Fruit fly (Drosophila melanogaster) whole organism, embryonic: Measurements from ENCODE around the gene CG34348.

Experiments
- ATbp ChIP-seq: fragments of 200-800 bp; sonication (Bioruptor generic); optimal IDR thresholded peaks from 2 replicates; lab custom pipeline; 2017; ENCODE audit warnings: missing biosample characterization, mild to moderate bottlenecking, missing genetic modification characterization, missing genetic modification reagents
- Abd-B ChIP-seq: fragments of 200-800 bp; sonication (Bioruptor generic); optimal IDR thresholded peaks from 2 replicates; lab custom pipeline; 2018; ENCODE audit warnings: missing biosample characterization, mild to moderate bottlenecking, missing genetic modification characterization, moderate library complexity
- Atf6 ChIP-seq: fragments of 200-800 bp; sonication (Bioruptor generic); IDR thresholded peaks from 2 replicates; pipeline ENCODE4 v1.3.6; 2022; ENCODE audit warnings: missing biosample characterization, missing genetic modification characterization
- BEAF-32 ChIP-seq: fragments of 200-800 bp; sonication (Bioruptor generic); optimal IDR thresholded peaks from 3 replicates; lab custom pipeline; 2017; ENCODE audit warnings: missing biosample characterization, missing genetic modification characterization, mild to moderate bottlenecking, moderate library complexity, missing genetic modification reagents
- CG10147 ChIP-seq: fragments of 200-800 bp; sonication (Bioruptor generic); optimal IDR thresholded peaks from 2 replicates; lab custom pipeline; 2019; ENCODE audit warnings: missing biosample characterization, mild to moderate bottlenecking, missing genetic modification characterization, moderate library complexity
- CG10321 ChIP-seq: fragments of 200-800 bp; sonication (Bioruptor generic); IDR thresholded peaks from 2 replicates; pipeline ENCODE4 v1.3.6; 2022; ENCODE audit warnings: missing biosample characterization, missing genetic modification characterization
- CG11504 ChIP-seq: fragments of 200-800 bp; sonication (Bioruptor generic); optimal IDR thresholded peaks from 3 replicates; lab custom pipeline; 2019; ENCODE audit warnings: missing biosample characterization, mild to moderate bottlenecking, missing genetic modification characterization, moderate library complexity
- CG11723 ChIP-seq: fragments of 200-800 bp; sonication (Bioruptor generic); optimal IDR thresholded peaks from 2 replicates; lab custom pipeline; 2017; ENCODE audit warnings: missing biosample characterization, mild to moderate bottlenecking, missing genetic modification characterization
- CG12942 ChIP-seq: fragments of 200-800 bp; sonication (Bioruptor generic); optimal IDR thresholded peaks from 3 replicates; lab custom pipeline; 2016; ENCODE audit warnings: missing biosample characterization, missing genetic modification characterization
- CG13123 ChIP-seq: fragments of 200-800 bp; sonication (Bioruptor generic); optimal IDR thresholded peaks from 2 replicates; lab custom pipeline; 2016; ENCODE audit warnings: missing biosample characterization, missing genetic modification characterization
- CG15696 ChIP-seq: fragments of 200-800 bp; sonication (Bioruptor generic); optimal IDR thresholded peaks from 2 replicates; lab custom pipeline; 2019; ENCODE audit warnings: missing biosample characterization, mild to moderate bottlenecking, missing genetic modification characterization, moderate library complexity
- CG17829 ChIP-seq: fragments of 200-800 bp; optimal IDR thresholded peaks from 2 replicates; lab custom pipeline; 2019; ENCODE audit warnings: missing biosample characterization, mild to moderate bottlenecking, missing genetic modification characterization, moderate library complexity
- CG18262 ChIP-seq: fragments of 200-800 bp; optimal IDR thresholded peaks from 3 replicates; lab custom pipeline; 2019; ENCODE audit warnings: missing biosample characterization, mild to moderate bottlenecking, missing genetic modification characterization, moderate library complexity
- CG18599 ChIP-seq: fragments of 200-800 bp; sonication (Bioruptor generic); optimal IDR thresholded peaks from 3 replicates; lab custom pipeline; 2017; ENCODE audit warnings: missing biosample characterization, missing genetic modification characterization, mild to moderate bottlenecking, moderate library complexity, missing genetic modification reagents
- CG2199 ChIP-seq: fragments of 200-800 bp; sonication (Bioruptor generic); IDR thresholded peaks from 3 replicates; pipeline ENCODE4 v1.3.6; 2022; ENCODE audit warnings: missing biosample characterization, missing genetic modification characterization
- CG2889 ChIP-seq: fragments of 200-800 bp; sonication (Bioruptor generic); IDR thresholded peaks from 3 replicates; pipeline ENCODE4 v1.3.6; 2022; ENCODE audit warnings: missing biosample characterization, missing genetic modification characterization
- CG32772 ChIP-seq: fragments of 200-800 bp; sonication (Bioruptor generic); IDR thresholded peaks from 2 replicates; pipeline ENCODE4 v1.3.6; 2022; ENCODE audit warnings: missing biosample characterization, missing genetic modification characterization
- CG3995 ChIP-seq: fragments of 200-800 bp; sonication (Bioruptor generic); optimal IDR thresholded peaks from 3 replicates; lab custom pipeline; 2016; ENCODE audit warnings: missing biosample characterization, missing genetic modification characterization
- CG4854 ChIP-seq: fragments of 200-800 bp; sonication (Bioruptor generic); optimal IDR thresholded peaks from 2 replicates; lab custom pipeline; 2016; ENCODE audit warnings: missing biosample characterization, missing genetic modification characterization, inconsistent platforms
- CG7786 ChIP-seq: fragments of 200-800 bp; sonication (Bioruptor generic); optimal IDR thresholded peaks from 2 replicates; lab custom pipeline; 2016; ENCODE audit warnings: missing biosample characterization, missing genetic modification characterization
- CG9215 ChIP-seq: fragments of 200-800 bp; sonication (Bioruptor generic); IDR thresholded peaks from 2 replicates; pipeline ENCODE4 v1.3.6; 2022; ENCODE audit warnings: missing biosample characterization, missing genetic modification characterization
- CTCF ChIP-seq: fragments of 200-800 bp; sonication (Bioruptor generic); optimal IDR thresholded peaks from 2 replicates; lab custom pipeline; 2017; ENCODE audit warnings: missing biosample characterization, mild to moderate bottlenecking, missing genetic modification characterization, moderate library complexity
- Fer2 ChIP-seq: fragments of 200-800 bp; sonication (Bioruptor generic); optimal IDR thresholded peaks from 2 replicates; lab custom pipeline; 2018; ENCODE audit warnings: missing biosample characterization, mild to moderate bottlenecking, missing genetic modification characterization, moderate library complexity
- Hr39 ChIP-seq: fragments of >200 bp; optimal IDR thresholded peaks from 2 replicates; lab custom pipeline; 2017
- Hr51 ChIP-seq, 2 experiments: fragments of 200-800 bp; sonication (Bioruptor generic); optimal IDR thresholded peaks; 2 replicates in 1 of 2; 3 replicates in 1 of 2; lab custom pipeline; 2016 to 2018; ENCODE audit warnings: missing biosample characterization in 2 of 2, missing genetic modification characterization in 2 of 2, mild to moderate bottlenecking in 1 of 2, moderate library complexity in 1 of 2
- Hr78 ChIP-seq, 2 experiments: fragments of 200-800 bp in 1 of 2; fragments of >200 bp in 1 of 2; sonication (Bioruptor generic) in 1 of 2; optimal IDR thresholded peaks; 2 replicates each; lab custom pipeline; 2017 to 2019; ENCODE audit warnings: missing biosample characterization in 2 of 2, missing genetic modification characterization in 2 of 2, mild to moderate bottlenecking in 1 of 2, moderate library complexity in 1 of 2
- Lhr ChIP-seq: fragments of 200-800 bp; sonication (Bioruptor generic); optimal IDR thresholded peaks from 3 replicates; lab custom pipeline; 2017; ENCODE audit warnings: mild to moderate bottlenecking, missing biosample characterization, missing genetic modification reagents, missing genetic modification characterization
- MTF-1 ChIP-seq: fragments of 200-800 bp; sonication (Bioruptor generic); optimal IDR thresholded peaks from 2 replicates; lab custom pipeline; 2018; ENCODE audit warnings: missing biosample characterization, mild to moderate bottlenecking, missing genetic modification characterization, borderline replicate concordance
- PHDP ChIP-seq: fragments of 200-800 bp; sonication (Bioruptor generic); optimal IDR thresholded peaks from 3 replicates; lab custom pipeline; 2018; ENCODE audit warnings: missing biosample characterization, mild to moderate bottlenecking, missing genetic modification characterization, moderate library complexity
- Poxn ChIP-seq: fragments of 200-800 bp; sonication (Bioruptor generic); IDR thresholded peaks from 2 replicates; pipeline ENCODE4 v1.3.6; 2022; ENCODE audit warnings: missing biosample characterization, missing genetic modification characterization
- Stat92E ChIP-seq, 3 experiments: fragments of >200 bp in 2 of 3; fragments of 200-800 bp in 1 of 3; sonication (Bioruptor generic) in 1 of 3; optimal IDR thresholded peaks; 2 replicates each; lab custom pipeline; 2017 to 2019; ENCODE audit warnings: missing biosample characterization in 3 of 3, missing genetic modification characterization in 3 of 3, mild to moderate bottlenecking in 1 of 3, moderate library complexity in 1 of 3
- ac ChIP-seq: fragments of 200-800 bp; sonication (Bioruptor generic); optimal IDR thresholded peaks from 3 replicates; lab custom pipeline; 2017; ENCODE audit warnings: missing biosample characterization, mild to moderate bottlenecking, missing genetic modification characterization
- chn ChIP-seq: fragments of 200-800 bp; sonication (Bioruptor generic); optimal IDR thresholded peaks from 2 replicates; lab custom pipeline; 2016; ENCODE audit warnings: missing biosample characterization, missing genetic modification characterization
- crol ChIP-seq: fragments of 200-800 bp; sonication (Bioruptor generic); IDR thresholded peaks from 2 replicates; pipeline ENCODE4 v1.3.6; 2022; ENCODE audit warnings: missing biosample characterization, missing genetic modification characterization
- crp ChIP-seq, 2 experiments: fragments of 200-800 bp; sonication (Bioruptor generic); optimal IDR thresholded peaks; 2 replicates in 1 of 2; 3 replicates in 1 of 2; lab custom pipeline; 2017; ENCODE audit warnings: missing biosample characterization in 2 of 2, missing genetic modification characterization in 2 of 2, mild to moderate bottlenecking in 1 of 2, moderate library complexity in 1 of 2
- fd102C ChIP-seq: fragments of 200-800 bp; sonication (Bioruptor generic); optimal IDR thresholded peaks from 2 replicates; lab custom pipeline; 2018; ENCODE audit warnings: missing biosample characterization, mild to moderate bottlenecking, missing genetic modification characterization, moderate library complexity
- fd3F ChIP-seq: fragments of 200-800 bp; sonication (Bioruptor generic); optimal IDR thresholded peaks from 2 replicates; lab custom pipeline; 2018; ENCODE audit warnings: missing biosample characterization, mild to moderate bottlenecking, missing genetic modification characterization, moderate library complexity
- grau ChIP-seq: fragments of 200-800 bp; optimal IDR thresholded peaks from 3 replicates; lab custom pipeline; 2019; ENCODE audit warnings: missing biosample characterization, mild to moderate bottlenecking, missing genetic modification characterization, moderate library complexity
- jigr1 ChIP-seq: fragments of 200-800 bp; sonication (Bioruptor generic); IDR thresholded peaks from 3 replicates; pipeline ENCODE4 v1.3.6; 2022; ENCODE audit warnings: missing biosample characterization, missing genetic modification characterization
- kni ChIP-seq: fragments of 200-800 bp; sonication (Bioruptor generic); optimal IDR thresholded peaks from 3 replicates; lab custom pipeline; 2017; ENCODE audit warnings: mild to moderate bottlenecking, missing biosample characterization, missing genetic modification reagents, missing genetic modification characterization
- nerfin-2 ChIP-seq: fragments of 200-800 bp; sonication (Bioruptor generic); IDR thresholded peaks from 2 replicates; pipeline ENCODE4 v1.3.6; 2022; ENCODE audit warnings: missing biosample characterization, missing genetic modification characterization; ENCODE audit not compliant: partially characterized antibody
- odd ChIP-seq: fragments of 200-800 bp; sonication (Bioruptor generic); optimal IDR thresholded peaks from 2 replicates; lab custom pipeline; 2017; ENCODE audit warnings: missing biosample characterization, mild to moderate bottlenecking, missing genetic modification characterization
- ranshi ChIP-seq: fragments of 200-800 bp; sonication (Bioruptor generic); IDR thresholded peaks from 2 replicates; pipeline ENCODE4 v1.3.6; 2022; ENCODE audit warnings: missing biosample characterization, missing genetic modification characterization
- repo ChIP-seq: fragments of 200-800 bp; sonication (Bioruptor generic); optimal IDR thresholded peaks from 2 replicates; lab custom pipeline; 2016; ENCODE audit warnings: missing biosample characterization, missing genetic modification characterization
- slbo ChIP-seq: fragments of 200-800 bp; sonication (Bioruptor generic); IDR thresholded peaks from 2 replicates; pipeline ENCODE4 v1.3.6; 2022; ENCODE audit warnings: missing biosample characterization, missing genetic modification characterization
- stwl ChIP-seq: fragments of 200-800 bp; sonication (Bioruptor generic); optimal IDR thresholded peaks from 3 replicates; lab custom pipeline; 2018; ENCODE audit warnings: missing biosample characterization, mild to moderate bottlenecking, missing genetic modification characterization, moderate library complexity
- sug ChIP-seq: fragments of 200-800 bp; optimal IDR thresholded peaks from 2 replicates; lab custom pipeline; 2019; ENCODE audit warnings: missing biosample characterization, mild to moderate bottlenecking, missing genetic modification characterization, moderate library complexity
- tup ChIP-seq: fragments of 200-800 bp; sonication (Bioruptor generic); optimal IDR thresholded peaks from 2 replicates; lab custom pipeline; 2016; ENCODE audit warnings: missing biosample characterization, mild to moderate bottlenecking, missing genetic modification characterization, moderate library complexity
- wdn ChIP-seq: fragments of 200-800 bp; sonication (Bioruptor generic); IDR thresholded peaks from 2 replicates; pipeline ENCODE4 v1.3.6; 2022; ENCODE audit warnings: missing biosample characterization, missing genetic modification characterization
- zfh1 ChIP-seq: fragments of 200-800 bp; sonication (Bioruptor generic); IDR thresholded peaks from 3 replicates; pipeline ENCODE4 v1.3.6; 2022; ENCODE audit warnings: missing biosample characterization, missing genetic modification characterization

Gene CG34348

DNA sequence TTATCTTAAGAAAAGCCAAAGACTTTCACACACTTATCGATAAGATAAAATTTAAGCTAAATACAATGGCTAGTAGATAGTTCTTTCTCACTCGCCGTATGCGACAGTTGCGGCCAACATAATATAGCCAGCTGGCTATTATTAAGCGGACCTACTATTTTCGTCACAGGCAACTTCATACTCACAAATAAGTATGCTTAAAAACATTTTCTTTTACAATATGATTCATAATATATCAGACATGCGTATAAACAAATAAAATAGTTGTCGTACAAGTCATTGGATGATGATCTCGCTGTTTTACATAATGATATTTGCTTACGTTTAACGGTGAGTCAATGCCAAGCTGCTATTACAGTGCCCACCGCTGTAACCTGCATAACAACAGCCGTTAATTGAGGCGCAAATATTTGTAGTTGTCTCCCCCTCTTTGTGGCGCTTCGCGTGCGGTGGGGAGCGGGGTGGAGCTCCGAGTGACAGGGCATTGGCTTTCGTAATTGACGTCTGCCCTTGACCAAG lies 13.4 kb upstream of the CG34348 start (continued):
- TF ChIP-seq grau (tag; lab: Kevin White, UChicago) (peak; percentile 78), CG9215 (GFP tag; lab: Robert Waterston, UW) (peak; percentile 56), Hr78 (GFP tag; optimal IDR thresholded peaks at IDR 0.05; lab: Kevin White, UChicago) (peak in 1 of 2 experiments; percentile 69), Hr39 (lab: Kevin White, UChicago) (no peak), CTCF (peak; percentile 8), CG12942 (GFP tag; lab: Kevin White, UChicago) (peak; percentile 14), slbo (GFP tag; lab: Robert Waterston, UW) (no peak; the same call in none of the 2 replicates), Atf6 (GFP tag; lab: Robert Waterston, UW) (peak; percentile 67), BEAF-32 (GFP tag; lab: Kevin White, UChicago) (no peak), CG10147 (GFP tag; lab: Kevin White, UChicago) (peak; percentile 65), ranshi (GFP tag; lab: Robert Waterston, UW) (peak; percentile 63), CG32772 (GFP tag; lab: Robert Waterston, UW) (peak; percentile 51; the same call in 1 of the 2 replicates), stwl (tag; lab: Kevin White, UChicago) (no peak), CG15696 (tag; lab: Kevin White, UChicago) (peak; percentile 42), CG13123 (GFP tag; lab: Kevin White, UChicago) (no peak), jigr1 (GFP tag; lab: Robert Waterston, UW) (no peak), repo (no peak), CG10321 (GFP tag; lab: Robert Waterston, UW) (no peak), CG4854 (GFP tag; lab: Kevin White, UChicago) (peak; percentile 23), PHDP (peak; percentile 78), Poxn (GFP tag; lab: Robert Waterston, UW) (no peak), sug (tag; lab: Kevin White, UChicago) (peak; percentile 62), Fer2 (peak; percentile 4), CG18599 (peak; percentile 77), CG2199 (GFP tag; lab: Robert Waterston, UW) (no peak), crol (peak; percentile 86), CG2889 (GFP tag; lab: Robert Waterston, UW) (peak; percentile 49; the same call in 1 of the 3 replicates), CG11504 (tag; lab: Kevin White, UChicago) (peak; percentile 79), Lhr (GFP tag; lab: Kevin White, UChicago) (no peak), wdn (GFP tag; lab: Robert Waterston, UW) (no peak), kni (GFP tag; lab: Kevin White, UChicago) (peak; percentile 64), zfh1 (peak; percentile 36; the same call in 2 of the 3 replicates), fd102C (GFP tag; lab: Kevin White, UChicago) (no peak), ATbp (GFP tag; lab: Kevin White, UChicago) (peak; percentile 75), ac (GFP tag; lab: Kevin White, UChicago) (no peak), Stat92E (GFP tag; optimal IDR thresholded peaks at IDR 0.05; lab: Kevin White, UChicago) (no peak), fd3F (GFP tag; lab: Kevin White, UChicago) (peak; percentile 40), CG7786 (GFP tag; lab: Kevin White, UChicago) (peak; percentile 52), CG3995 (GFP tag; lab: Kevin White, UChicago) (no peak), tup (no peak), nerfin-2 (GFP tag; lab: Robert Waterston, UW) (no peak), Hr51 (GFP tag; optimal IDR thresholded peaks at IDR 0.05; lab: Kevin White, UChicago) (peak; percentile 13 to 80), CG17829 (tag; lab: Kevin White, UChicago) (peak; percentile 48), Abd-B (GFP tag; lab: Kevin White, UChicago) (peak; percentile 59), MTF-1 (GFP tag; lab: Kevin White, UChicago) (no peak), odd (peak; percentile 54), CG18262 (tag; lab: Kevin White, UChicago) (peak; percentile 57), chn (GFP tag; lab: Kevin White, UChicago) (peak; percentile 26), crp (GFP tag; optimal IDR thresholded peaks at IDR 0.05; lab: Kevin White, UChicago) (peak in 1 of 2 experiments; percentile 15), CG11723 (GFP tag; lab: Kevin White, UChicago) (peak; percentile 40)
